Worm (Caenorhabditis elegans): ENCODE measurements around the gene col-68.
A peak's percentile ranks its signal among the peaks of the same experiment; 100 is the strongest.

Gene col-68

ce11 chrII:61013-61412 lies 43.3 kb upstream of the col-68 start, which contains the start of gene C23H3.2:
Gene C23H3.2 (plus strand): TSS chrII:61313.
- TF ChIP-seq ham-2 (GFP tag; optimal IDR thresholded peaks at IDR 0.05) (no peak), sptf-1 (tag; optimal IDR thresholded peaks at IDR 0.05) (no peak), M03D4.4 (tag; optimal IDR thresholded peaks at IDR 0.05) (no peak), unc-62 (GFP tag; optimal IDR thresholded peaks at IDR 0.05) (no peak), ztf-11 (tag; optimal IDR thresholded peaks at IDR 0.05) (no peak), hlh-1 (tag; optimal IDR thresholded peaks at IDR 0.05) (no peak), ces-1 (GFP tag; optimal IDR thresholded peaks at IDR 0.05) (no peak), mab-5 (tag; optimal IDR thresholded peaks at IDR 0.05) (no peak), elt-1 (tag; optimal IDR thresholded peaks at IDR 0.05; ENCODE audit: borderline replicate concordance, insufficient read depth) (no peak), blmp-1 (tag; optimal IDR thresholded peaks at IDR 0.05) (no peak), ceh-39 (tag; optimal IDR thresholded peaks at IDR 0.05) (no peak), zip-8 (tag; optimal IDR thresholded peaks at IDR 0.05) (no peak)

- no peak for TF ChIP-seq drap-1 (GFP tag; optimal IDR thresholded peaks at IDR 0.05)
- TF ChIP-seq zip-8 (tag; optimal IDR thresholded peaks at IDR 0.05) = no peak
- TF ChIP-seq ces-1 (GFP tag; optimal IDR thresholded peaks at IDR 0.05) = no peak
- no peak for TF ChIP-seq lin-13 (tag; optimal IDR thresholded peaks at IDR 0.05)
- no peak for TF ChIP-seq pha-4 (tag; optimal IDR thresholded peaks at IDR 0.05)
These were observed 38.9 kb upstream of the col-68 start for ce11 chrII:65484-65883.

- peak; percentile 9 for TF ChIP-seq tbx-8 (GFP tag; optimal IDR thresholded peaks at IDR 0.05)
- TF ChIP-seq sem-2 (GFP tag; optimal IDR thresholded peaks at IDR 0.05) = no peak
- peak; percentile 50 for TF ChIP-seq nhr-237 (tag; optimal IDR thresholded peaks at IDR 0.05)
- TF ChIP-seq ham-2 (GFP tag; optimal IDR thresholded peaks at IDR 0.05) = peak; percentile 91
- peak; percentile 16 for TF ChIP-seq ces-1 (GFP tag; optimal IDR thresholded peaks at IDR 0.05)
- TF ChIP-seq elt-1 (tag; optimal IDR thresholded peaks at IDR 0.05; ENCODE audit: borderline replicate concordance, insufficient read depth) = no peak
- peak; percentile 78 for TF ChIP-seq unc-120 (tag; optimal IDR thresholded peaks at IDR 0.05; ENCODE audit: poor library complexity, severe bottlenecking)
- peak; percentile 38 for TF ChIP-seq blmp-1 (tag; optimal IDR thresholded peaks at IDR 0.05)
- TF ChIP-seq ceh-39 (tag; optimal IDR thresholded peaks at IDR 0.05) = no peak
- no peak for TF ChIP-seq lin-32 (GFP tag; optimal IDR thresholded peaks at IDR 0.05)
- TF ChIP-seq lsy-2 (tag; optimal IDR thresholded peaks at IDR 0.05) = no peak
- TF ChIP-seq ceh-83 (GFP tag; optimal IDR thresholded peaks at IDR 0.05) = no peak
- TF ChIP-seq unc-39 (tag; optimal IDR thresholded peaks at IDR 0.05) = no peak
- no peak for TF ChIP-seq M03D4.4 (tag; optimal IDR thresholded peaks at IDR 0.05)
- peak; percentile 65 for TF ChIP-seq cnd-1 (tag; optimal IDR thresholded peaks at IDR 0.05)
- peak; percentile 72 for TF ChIP-seq mls-2 (tag; optimal IDR thresholded peaks at IDR 0.05)
- peak; percentile 64 for TF ChIP-seq mep-1 (tag; optimal IDR thresholded peaks at IDR 0.05)
- TF ChIP-seq pha-4 (tag; optimal IDR thresholded peaks at IDR 0.05) = peak; percentile 82
- TF ChIP-seq bed-3 (GFP tag; optimal IDR thresholded peaks at IDR 0.05) = no peak
- TF ChIP-seq lin-13 (tag; optimal IDR thresholded peaks at IDR 0.05) = peak; percentile 17
- no peak for TF ChIP-seq nhr-12 (tag; optimal IDR thresholded peaks at IDR 0.05)
- no peak for TF ChIP-seq zip-8 (tag; optimal IDR thresholded peaks at IDR 0.05)
- TF ChIP-seq drap-1 (GFP tag; optimal IDR thresholded peaks at IDR 0.05) = peak; percentile 47
- peak; percentile 63 for TF ChIP-seq sptf-1 (tag; optimal IDR thresholded peaks at IDR 0.05)
- peak; percentile 35 for TF ChIP-seq hlh-1 (tag; optimal IDR thresholded peaks at IDR 0.05)
- peak; percentile 60 for TF ChIP-seq elt-3 (tag; optimal IDR thresholded peaks at IDR 0.05)
- no peak for TF ChIP-seq mab-5 (tag; optimal IDR thresholded peaks at IDR 0.05)
- TF ChIP-seq ceh-43 (GFP tag; optimal IDR thresholded peaks at IDR 0.05) = no peak
- peak; percentile 20 for TF ChIP-seq unc-62 (GFP tag; optimal IDR thresholded peaks at IDR 0.05)
- TF ChIP-seq nhr-2 (tag; optimal IDR thresholded peaks at IDR 0.05) = peak; percentile 75
- no peak for TF ChIP-seq nhr-28 (tag; optimal IDR thresholded peaks at IDR 0.05)
- peak; percentile 72 for TF ChIP-seq ztf-11 (tag; optimal IDR thresholded peaks at IDR 0.05)
- TF ChIP-seq nhr-76 (tag; optimal IDR thresholded peaks at IDR 0.05) = no peak
- no peak for TF ChIP-seq flh-1 (GFP tag; optimal IDR thresholded peaks at IDR 0.05)
- no peak for TF ChIP-seq snpc-4 (tag; optimal IDR thresholded peaks at IDR 0.05)
These were observed 38.0 kb upstream of the col-68 start for ce11 chrII:66322-66721.

- TF ChIP-seq flh-1 (GFP tag; optimal IDR thresholded peaks at IDR 0.05) = no peak
- TF ChIP-seq mab-5 (tag; optimal IDR thresholded peaks at IDR 0.05) = no peak
- TF ChIP-seq blmp-1 (tag; optimal IDR thresholded peaks at IDR 0.05) = no peak
- TF ChIP-seq sem-2 (GFP tag; optimal IDR thresholded peaks at IDR 0.05) = no peak
- no peak for TF ChIP-seq hlh-1 (tag; optimal IDR thresholded peaks at IDR 0.05)
- no peak for TF ChIP-seq mls-2 (tag; optimal IDR thresholded peaks at IDR 0.05)
- TF ChIP-seq bed-3 (GFP tag; optimal IDR thresholded peaks at IDR 0.05) = no peak
- no peak for TF ChIP-seq nhr-12 (tag; optimal IDR thresholded peaks at IDR 0.05)
- TF ChIP-seq ham-2 (GFP tag; optimal IDR thresholded peaks at IDR 0.05) = no peak
- TF ChIP-seq ceh-39 (tag; optimal IDR thresholded peaks at IDR 0.05) = no peak
- TF ChIP-seq elt-3 (tag; optimal IDR thresholded peaks at IDR 0.05) = no peak
- TF ChIP-seq nhr-76 (tag; optimal IDR thresholded peaks at IDR 0.05) = no peak
- no peak for TF ChIP-seq tbx-8 (GFP tag; optimal IDR thresholded peaks at IDR 0.05)
- no peak for TF ChIP-seq cnd-1 (tag; optimal IDR thresholded peaks at IDR 0.05)
- no peak for TF ChIP-seq lin-13 (tag; optimal IDR thresholded peaks at IDR 0.05)
- TF ChIP-seq zip-8 (tag; optimal IDR thresholded peaks at IDR 0.05) = no peak
- no peak for TF ChIP-seq sptf-1 (tag; optimal IDR thresholded peaks at IDR 0.05)
- no peak for TF ChIP-seq ceh-43 (GFP tag; optimal IDR thresholded peaks at IDR 0.05)
- no peak for TF ChIP-seq drap-1 (GFP tag; optimal IDR thresholded peaks at IDR 0.05)
- no peak for TF ChIP-seq ces-1 (GFP tag; optimal IDR thresholded peaks at IDR 0.05)
These were observed 36.7 kb upstream of the col-68 start for ce11 chrII:67663-68062.

Measured in whole organism, mixed stage, embryonic.